Fruit fly (Drosophila melanogaster) whole organism, wandering third instar larva: ENCODE results near the gene Tbh.

Experiments used
- Dfd ChIP-seq: fragments of >200 bp; optimal IDR thresholded peaks from 2 replicates; lab custom pipeline; 2017; ENCODE audit warnings: missing biosample characterization, missing genetic modification characterization
- GATAd ChIP-seq: sonication (Bioruptor generic); optimal IDR thresholded peaks from 2 replicates; lab custom pipeline; 2016; ENCODE audit warnings: missing biosample characterization, missing genetic modification characterization
- HLH106 ChIP-seq: fragments of 200-800 bp; optimal IDR thresholded peaks from 3 replicates; lab custom pipeline; 2019; ENCODE audit warnings: missing biosample characterization, mild to moderate bottlenecking, missing genetic modification characterization, moderate library complexity

dm6 chrX:8021245-8021644 lies 25.7 kb downstream of the Tbh start, which contains the start of gene CG15333:
- no peak for TF ChIP-seq GATAd (GFP tag; lab: Kevin White, UChicago)
- no peak for TF ChIP-seq HLH106 (tag; lab: Kevin White, UChicago)
- TF ChIP-seq Dfd (GFP tag; lab: Kevin White, UChicago) = no peak
